Fruit fly (Drosophila melanogaster): ENCODE results near the gene Cnep1r1.

dm6 chrX:22962260-22962659, 17.1 kb downstream of the Cnep1r1 start, which contains the start of gene CG40485:
- TF ChIP-seq OdsH (GFP tag; optimal IDR thresholded peaks at IDR 0.05) (no peak), ey (GFP tag; optimal IDR thresholded peaks at IDR 0.05) (no peak), CrebA (GFP tag; optimal IDR thresholded peaks at IDR 0.05; ENCODE audit: borderline replicate concordance) (no peak), HLH106 (tag; optimal IDR thresholded peaks at IDR 0.05) (no peak), Myc (optimal IDR thresholded peaks at IDR 0.05) (no peak), Dfd (GFP tag; optimal IDR thresholded peaks at IDR 0.05) (no peak)
